Worm (Caenorhabditis elegans): ENCODE measurements around the gene wrk-1.

The wrk-1 gene

ce11 chrX:8428319-8428888 is 36.0 kb upstream of the wrk-1 start, which contains the start of gene F08F1.3:
TSS of gene F08F1.3 (plus strand) at chrX:8428838.
- TF ChIP-seq lin-13 (GFP tag; optimal IDR thresholded peaks at IDR 0.05) (no peak), sup-37 (GFP tag; optimal IDR thresholded peaks at IDR 0.05) (no peak), F16B12.6 (tag; optimal IDR thresholded peaks at IDR 0.05) (no peak), elt-2 (tag; optimal IDR thresholded peaks at IDR 0.05) (peak; percentile 52), nhr-20 (tag; optimal IDR thresholded peaks at IDR 0.05) (no peak), ztf-4 (tag; optimal IDR thresholded peaks at IDR 0.05) (no peak), nhr-85 (tag) (no peak), nhr-90 (tag; optimal IDR thresholded peaks at IDR 0.05; ENCODE audit: poor library complexity) (no peak), C34B4.2 (tag; optimal IDR thresholded peaks at IDR 0.05) (no peak)

- TF ChIP-seq C34B4.2 (tag; optimal IDR thresholded peaks at IDR 0.05) (no peak), nhr-12 (tag; optimal IDR thresholded peaks at IDR 0.05) (no peak), mdl-1 (tag; optimal IDR thresholded peaks at IDR 0.05) (no peak), skn-1 (tag; optimal IDR thresholded peaks at IDR 0.05) (no peak), lin-14 (GFP tag; optimal IDR thresholded peaks at IDR 0.05) (peak; percentile 48), xbp-1 (tag; optimal IDR thresholded peaks at IDR 0.05) (no peak), sup-37 (GFP tag; optimal IDR thresholded peaks at IDR 0.05) (no peak), unc-62 (GFP tag; optimal IDR thresholded peaks at IDR 0.05) (no peak), fkh-4 (tag; optimal IDR thresholded peaks at IDR 0.05; ENCODE audit: borderline replicate concordance) (no peak), nhr-47 (tag; optimal IDR thresholded peaks at IDR 0.05) (no peak), nhr-84 (tag; optimal IDR thresholded peaks at IDR 0.05) (no peak), nhr-90 (tag; optimal IDR thresholded peaks at IDR 0.05; ENCODE audit: poor library complexity) (no peak), ceh-88 (GFP tag; IDR thresholded peaks at IDR 0.05) (no peak), mef-2 (tag; optimal IDR thresholded peaks at IDR 0.05) (no peak), nhr-28 (tag; optimal IDR thresholded peaks at IDR 0.05) (no peak), lir-3 (tag; optimal IDR thresholded peaks at IDR 0.05; ENCODE audit: poor library complexity) (no peak), egl-27 (tag; optimal IDR thresholded peaks at IDR 0.05) (no peak), nhr-71 (tag; optimal IDR thresholded peaks at IDR 0.05) (peak; percentile 7), fos-1 (tag; optimal IDR thresholded peaks at IDR 0.05) (no peak), zip-4 (GFP tag; optimal IDR thresholded peaks at IDR 0.05) (no peak), unc-86 (tag; optimal IDR thresholded peaks at IDR 0.05) (no peak), vab-15 (tag; optimal IDR thresholded peaks at IDR 0.05) (no peak), snpc-4 (tag; optimal IDR thresholded peaks at IDR 0.05) (no peak), ceh-82 (tag; optimal IDR thresholded peaks at IDR 0.05) (no peak), blmp-1 (tag; optimal IDR thresholded peaks at IDR 0.05) (peak; percentile 28), fkh-10 (GFP tag; optimal IDR thresholded peaks at IDR 0.05) (no peak), aha-1 (tag; optimal IDR thresholded peaks at IDR 0.05) (no peak), lin-13 (GFP tag; optimal IDR thresholded peaks at IDR 0.05) (no peak), snu-23 (GFP tag; optimal IDR thresholded peaks at IDR 0.05) (peak; percentile 16), F16B12.6 (tag; optimal IDR thresholded peaks at IDR 0.05) (no peak), nhr-76 (tag; optimal IDR thresholded peaks at IDR 0.05) (no peak), nhr-85 (tag) (peak; percentile 66)
Observed at ce11 chrX:8426160-8426712, 33.8 kb upstream of the wrk-1 start.

- no peak for TF ChIP-seq alr-1 (tag; optimal IDR thresholded peaks at IDR 0.05; ENCODE audit: borderline replicate concordance)
- no peak for TF ChIP-seq zip-4 (GFP tag; optimal IDR thresholded peaks at IDR 0.05)
- no peak for TF ChIP-seq C04F5.9 (tag; optimal IDR thresholded peaks at IDR 0.05)
- TF ChIP-seq nhr-85 (tag): peak; percentile 42
- TF ChIP-seq blmp-1 (tag; optimal IDR thresholded peaks at IDR 0.05): peak; percentile 77
Observed at ce11 chrX:8424286-8424685, 31.9 kb upstream of the wrk-1 start.
